Fruit fly (Drosophila melanogaster) whole organism, larva: ENCODE data around the gene CycJ.

Experiments used
- noc ChIP-seq: fragments of 200-800 bp; sonication (Bioruptor generic); optimal IDR thresholded peaks from 3 replicates; lab custom pipeline; 2019; ENCODE audit warnings: missing biosample characterization, mild to moderate bottlenecking, missing genetic modification characterization, moderate library complexity

Gene CycJ

dm6 chr3L:3435531-3436309 is 30.5 kb upstream of the CycJ start:
- TF ChIP-seq noc (tag; lab: Kevin White, UChicago): peak; percentile 79

dm6 chr3L:3436838-3437663 is 29.2 kb upstream of the CycJ start:
- TF ChIP-seq noc (tag; lab: Kevin White, UChicago): peak; percentile 57

- no peak for TF ChIP-seq noc (tag; lab: Kevin White, UChicago)
Measured at dm6 chr3L:3437664-3438368, 28.4 kb upstream of the CycJ start.

dm6 chr3L:3438473-3438872 is 27.8 kb upstream of the CycJ start:
- no peak for TF ChIP-seq noc (tag; lab: Kevin White, UChicago)

dm6 chr3L:3439598-3439997 is 26.6 kb upstream of the CycJ start:
- TF ChIP-seq noc (tag; lab: Kevin White, UChicago): no peak

- TF ChIP-seq noc (tag; lab: Kevin White, UChicago): no peak
Measured at dm6 chr3L:3440116-3440515, 26.1 kb upstream of the CycJ start.

- no peak for TF ChIP-seq noc (tag; lab: Kevin White, UChicago)
Measured at dm6 chr3L:3441763-3442673, 24.2 kb upstream of the CycJ start.

- no peak for TF ChIP-seq noc (tag; lab: Kevin White, UChicago)
Measured at dm6 chr3L:3442751-3443524, 23.3 kb upstream of the CycJ start.

- no peak for TF ChIP-seq noc (tag; lab: Kevin White, UChicago)
Measured at dm6 chr3L:3444246-3444785, 21.9 kb upstream of the CycJ start.

- no peak for TF ChIP-seq noc (tag; lab: Kevin White, UChicago)
Measured at dm6 chr3L:3447948-3448526, 18.2 kb upstream of the CycJ start.

- no peak for TF ChIP-seq noc (tag; lab: Kevin White, UChicago)
Measured at dm6 chr3L:3449680-3450079, 16.5 kb upstream of the CycJ start.

- TF ChIP-seq noc (tag; lab: Kevin White, UChicago): peak; percentile 28
Measured at dm6 chr3L:3450410-3450809, 15.8 kb upstream of the CycJ start.

dm6 chr3L:3451774-3452173 is 14.5 kb upstream of the CycJ start:
- TF ChIP-seq noc (tag; lab: Kevin White, UChicago): no peak

- TF ChIP-seq noc (tag; lab: Kevin White, UChicago): no peak
Measured at dm6 chr3L:3452684-3453083, 13.5 kb upstream of the CycJ start.
